Worm (Caenorhabditis elegans): ENCODE data around the gene C18G1.9.

Gene C18G1.9

DNA sequence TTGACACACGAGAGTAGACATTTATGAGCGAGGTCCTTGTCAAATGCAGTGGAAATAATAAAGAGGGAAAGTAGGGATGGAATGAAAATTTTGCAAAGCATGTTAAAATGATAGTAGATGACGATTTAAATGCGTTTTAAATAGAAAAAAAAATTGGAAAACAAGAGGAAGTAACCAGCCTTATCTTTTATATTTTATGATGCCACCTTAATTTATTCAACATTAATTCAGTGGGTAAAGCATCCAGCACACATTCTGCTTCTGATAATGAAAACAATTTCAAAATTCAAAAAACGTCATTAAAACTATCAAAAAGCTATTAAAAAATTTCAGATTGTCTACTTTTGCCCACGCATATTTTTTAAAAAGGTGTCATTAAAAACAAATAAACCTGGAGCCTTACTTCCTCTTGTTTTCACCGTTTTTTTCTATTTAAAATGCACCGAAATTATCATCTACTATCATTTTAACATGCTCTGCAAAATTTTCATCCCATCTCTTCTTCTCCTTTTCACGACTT, 15.9 kb upstream of the C18G1.9 start, which contains the start of the genes Y60C6A.2 and Y60C6A.3:
Y60C6A.2 (minus strand) TSS at position 101 of the 520 bp plus-strand sequence.
Y60C6A.3 (plus strand) TSS at position 470 of the 520 bp plus-strand sequence.
- TF ChIP-seq sma-3 (GFP tag; optimal IDR thresholded peaks at IDR 0.05) (no peak), nhr-10 (tag; optimal IDR thresholded peaks at IDR 0.05) (no peak), ama-1 (optimal IDR thresholded peaks at IDR 0.05) (no peak), elt-3 (tag; optimal IDR thresholded peaks at IDR 0.05) (no peak), egl-27 (tag; optimal IDR thresholded peaks at IDR 0.05) (no peak), lin-39 (tag; optimal IDR thresholded peaks at IDR 0.05) (no peak), peb-1 (tag; optimal IDR thresholded peaks at IDR 0.05) (no peak), F13H6.1 (tag; optimal IDR thresholded peaks at IDR 0.05) (no peak), nhr-25 (tag; optimal IDR thresholded peaks at IDR 0.05) (no peak), mab-5 (tag; optimal IDR thresholded peaks at IDR 0.05) (no peak), nhr-237 (tag; optimal IDR thresholded peaks at IDR 0.05) (no peak), dmd-4 (tag; optimal IDR thresholded peaks at IDR 0.05) (no peak), unc-62 (GFP tag; optimal IDR thresholded peaks at IDR 0.05) (no peak), nhr-77 (tag; optimal IDR thresholded peaks at IDR 0.05) (no peak)

- TF ChIP-seq unc-39 (tag; optimal IDR thresholded peaks at IDR 0.05): no peak
- no peak for TF ChIP-seq sem-4 (tag; optimal IDR thresholded peaks at IDR 0.05)
- TF ChIP-seq aly-2 (tag; optimal IDR thresholded peaks at IDR 0.05): no peak
- TF ChIP-seq nhr-21 (tag; optimal IDR thresholded peaks at IDR 0.05): no peak
- TF ChIP-seq sma-3 (GFP tag; optimal IDR thresholded peaks at IDR 0.05): no peak
- no peak for TF ChIP-seq nhr-6 (tag; optimal IDR thresholded peaks at IDR 0.05)
- no peak for TF ChIP-seq unc-55 (GFP tag; optimal IDR thresholded peaks at IDR 0.05)
- TF ChIP-seq mbf-1 (tag; optimal IDR thresholded peaks at IDR 0.05): no peak
- TF ChIP-seq nhr-25 (tag; optimal IDR thresholded peaks at IDR 0.05): no peak
- TF ChIP-seq zag-1 (tag; optimal IDR thresholded peaks at IDR 0.05): no peak
- no peak for TF ChIP-seq lsy-2 (tag; optimal IDR thresholded peaks at IDR 0.05)
- TF ChIP-seq C34F6.9 (tag; optimal IDR thresholded peaks at IDR 0.05): no peak
These were observed 13.8 kb upstream of the C18G1.9 start, which contains the start of gene Y60C6A.1 for ce11 chrV:4783313-4783712. Gene Y60C6A.1 (plus strand): TSS chrV:4783613.

- TF ChIP-seq sma-3 (GFP tag; optimal IDR thresholded peaks at IDR 0.05) (no peak), zag-1 (tag; optimal IDR thresholded peaks at IDR 0.05) (no peak), skn-1 (tag; optimal IDR thresholded peaks at IDR 0.05) (no peak), sem-4 (tag; optimal IDR thresholded peaks at IDR 0.05) (no peak), unc-62 (GFP tag; optimal IDR thresholded peaks at IDR 0.05) (no peak), mbf-1 (tag; optimal IDR thresholded peaks at IDR 0.05) (no peak), nhr-129 (tag; optimal IDR thresholded peaks at IDR 0.05) (peak; percentile 68), F13H6.1 (tag; optimal IDR thresholded peaks at IDR 0.05) (peak; percentile 11), snpc-4 (tag; optimal IDR thresholded peaks at IDR 0.05) (no peak), crh-2 (tag; optimal IDR thresholded peaks at IDR 0.05) (no peak), ama-1 (optimal IDR thresholded peaks at IDR 0.05) (no peak), ceh-16 (tag; optimal IDR thresholded peaks at IDR 0.05) (no peak), fos-1 (tag; optimal IDR thresholded peaks at IDR 0.05) (no peak), sma-9 (GFP tag; optimal IDR thresholded peaks at IDR 0.05) (peak; percentile 33), sma-9 (tag; optimal IDR thresholded peaks at IDR 0.05) (no peak), nhr-11 (tag; optimal IDR thresholded peaks at IDR 0.05) (no peak)
These were observed 8.0 kb upstream of the C18G1.9 start, which contains the start of gene C18G1.1 for ce11 chrV:4777388-4777986. Gene C18G1.1 (plus strand): TSS chrV:4777960.

DNA sequence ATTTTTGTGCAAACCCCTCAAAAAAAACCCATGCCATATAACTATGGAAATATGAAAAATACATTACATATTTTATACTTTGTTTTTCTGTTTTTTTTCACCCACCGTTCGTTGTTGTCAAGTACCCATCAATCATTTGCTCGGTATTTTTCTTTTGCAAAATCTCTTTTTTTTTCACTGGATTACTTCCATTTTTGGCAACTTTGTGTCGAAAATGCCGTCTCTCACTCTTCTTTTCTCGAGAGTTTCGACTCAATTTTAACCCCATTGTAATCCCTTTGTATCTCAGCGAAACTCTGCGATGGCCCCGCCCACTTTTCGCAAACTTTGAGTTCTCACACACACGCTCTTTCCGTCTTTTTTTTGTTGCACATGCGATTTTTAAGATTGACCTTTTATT, 5.6 kb upstream of the C18G1.9 start:
- TF ChIP-seq F13H6.1 (tag; optimal IDR thresholded peaks at IDR 0.05): no peak
- TF ChIP-seq Y55F3AM.14 (GFP tag; optimal IDR thresholded peaks at IDR 0.05): peak; percentile 97
- TF ChIP-seq unc-55 (GFP tag; optimal IDR thresholded peaks at IDR 0.05): peak; percentile 74
- TF ChIP-seq dmd-4 (tag; optimal IDR thresholded peaks at IDR 0.05): no peak
- peak; percentile 78 for TF ChIP-seq mab-5 (tag; optimal IDR thresholded peaks at IDR 0.05)

DNA sequence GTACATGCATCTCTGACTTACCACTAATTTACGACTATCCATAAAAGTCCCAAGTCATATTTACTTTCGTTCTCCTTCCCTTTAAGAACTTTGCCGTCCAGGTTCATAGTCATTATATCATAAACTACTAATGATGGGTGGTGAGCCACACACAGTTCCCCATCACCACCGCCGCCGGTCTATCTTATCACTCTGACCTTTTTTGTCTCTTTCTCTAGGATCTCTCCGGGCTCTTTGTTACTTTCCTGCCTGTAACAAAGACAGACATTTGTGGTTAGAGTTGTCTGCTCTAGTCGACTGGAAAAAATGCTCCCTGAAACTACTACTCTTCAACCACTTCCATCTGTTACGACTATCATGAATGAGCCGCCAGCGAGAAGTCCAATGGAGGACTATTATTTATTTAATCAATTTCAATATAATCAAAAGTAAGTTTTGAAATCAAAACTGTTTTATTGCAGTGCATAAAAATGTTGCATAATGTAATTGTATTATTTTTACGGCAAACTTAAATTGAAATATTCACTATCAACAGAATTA, 945 bp upstream of the C18G1.9 start, which contains the start of gene elt-7:
elt-7 (plus strand) TSS at position 263 of the 540 bp plus-strand sequence.
- TF ChIP-seq nhr-129 (tag; optimal IDR thresholded peaks at IDR 0.05) (no peak), fos-1 (tag; optimal IDR thresholded peaks at IDR 0.05) (peak; percentile 50)
